Fruit fly (Drosophila melanogaster) whole organism, pupa: ENCODE results near the gene CG5162.

ENCODE experiments used
- CG12605 ChIP-seq: fragments of 200-800 bp; sonication (Bioruptor generic); IDR thresholded peaks from 2 replicates; pipeline ENCODE4 v1.3.6; 2022; ENCODE audit warnings: missing biosample characterization, missing genetic modification characterization
- CG17806 ChIP-seq: fragments of 200-800 bp; sonication (Bioruptor generic); optimal IDR thresholded peaks from 2 replicates; lab custom pipeline; 2018; ENCODE audit warnings: missing biosample characterization, mild to moderate bottlenecking, missing genetic modification characterization, moderate library complexity
- CG32121 ChIP-seq: fragments of 200-800 bp; sonication (Bioruptor generic); IDR thresholded peaks from 2 replicates; pipeline ENCODE4 v1.3.6; 2022; ENCODE audit warnings: missing biosample characterization, missing genetic modification characterization
- Snoo ChIP-seq: fragments of 200-800 bp; sonication (Bioruptor generic); optimal IDR thresholded peaks from 3 replicates; lab custom pipeline; 2017; ENCODE audit warnings: missing biosample characterization, mild to moderate bottlenecking, missing genetic modification characterization, inconsistent platforms
- fd96Ca ChIP-seq: fragments of 200-800 bp; sonication (Bioruptor generic); IDR thresholded peaks from 3 replicates; pipeline ENCODE4 v1.3.6; 2022; ENCODE audit warnings: missing biosample characterization, missing genetic modification characterization
- gl ChIP-seq: fragments of 200-800 bp; sonication (Bioruptor generic); optimal IDR thresholded peaks from 2 replicates; lab custom pipeline; 2018; ENCODE audit warnings: missing biosample characterization, mild to moderate bottlenecking, missing genetic modification characterization

dm6 chrX:17227462-17227861, 12.4 kb downstream of the CG5162 start:
- TF ChIP-seq CG17806 (tag; lab: Kevin White, UChicago) (no peak), fd96Ca (no peak), CG32121 (no peak), Snoo (tag; lab: Kevin White, UChicago) (no peak), CG12605 (no peak), gl (no peak)
